Fruit fly (Drosophila melanogaster) whole organism, embryonic: Measurements from ENCODE around the gene tHMG1.

Source experiments
- CG10959 ChIP-seq: fragments of 200-800 bp; sonication (Bioruptor generic); IDR thresholded peaks from 2 replicates; pipeline ENCODE4 v1.3.6; 2022; ENCODE audit warnings: missing biosample characterization, missing genetic modification characterization
- CG10979 ChIP-seq: fragments of 200-800 bp; sonication (Bioruptor generic); optimal IDR thresholded peaks from 2 replicates; lab custom pipeline; 2018; ENCODE audit warnings: missing biosample characterization, mild to moderate bottlenecking, missing genetic modification characterization, moderate library complexity
- CG11695 ChIP-seq: fragments of 200-800 bp; sonication (Bioruptor generic); IDR thresholded peaks from 3 replicates; pipeline ENCODE4 v1.3.6; 2022; ENCODE audit warnings: missing biosample characterization, missing genetic modification characterization
- CG13296 ChIP-seq: fragments of 200-800 bp; sonication (Bioruptor generic); optimal IDR thresholded peaks from 3 replicates; lab custom pipeline; 2018; ENCODE audit warnings: missing biosample characterization, mild to moderate bottlenecking, missing genetic modification characterization
- CG16815 ChIP-seq: fragments of 200-800 bp; sonication (Bioruptor generic); optimal IDR thresholded peaks from 3 replicates; lab custom pipeline; 2017; ENCODE audit warnings: missing biosample characterization, mild to moderate bottlenecking, missing genetic modification characterization
- CG17361 ChIP-seq: fragments of 200-800 bp; sonication (Bioruptor generic); IDR thresholded peaks from 3 replicates; pipeline ENCODE4 v1.3.6; 2022; ENCODE audit warnings: missing biosample characterization, missing genetic modification characterization
- CG18262 ChIP-seq: fragments of 200-800 bp; optimal IDR thresholded peaks from 3 replicates; lab custom pipeline; 2019; ENCODE audit warnings: missing biosample characterization, mild to moderate bottlenecking, missing genetic modification characterization, moderate library complexity
- CG18599 ChIP-seq: fragments of 200-800 bp; sonication (Bioruptor generic); optimal IDR thresholded peaks from 3 replicates; lab custom pipeline; 2017; ENCODE audit warnings: missing biosample characterization, missing genetic modification characterization, mild to moderate bottlenecking, moderate library complexity, missing genetic modification reagents
- CG2120 ChIP-seq: fragments of 200-800 bp; sonication (Bioruptor generic); optimal IDR thresholded peaks from 3 replicates; lab custom pipeline; 2016; ENCODE audit warnings: missing biosample characterization, missing genetic modification characterization
- CG2678 ChIP-seq: fragments of 200-800 bp; sonication (Bioruptor generic); optimal IDR thresholded peaks from 3 replicates; lab custom pipeline; 2019; ENCODE audit warnings: missing biosample characterization, mild to moderate bottlenecking, missing genetic modification characterization, moderate library complexity
- CG2712 ChIP-seq: fragments of 200-800 bp; optimal IDR thresholded peaks from 3 replicates; lab custom pipeline; 2019; ENCODE audit warnings: missing biosample characterization, mild to moderate bottlenecking, missing genetic modification characterization, moderate library complexity
- CG31441 ChIP-seq: fragments of 200-800 bp; sonication (Bioruptor generic); IDR thresholded peaks from 2 replicates; pipeline ENCODE4 v1.3.6; 2022; ENCODE audit warnings: missing biosample characterization, missing genetic modification characterization
- CG34376 ChIP-seq: fragments of 200-800 bp; sonication (Bioruptor generic); optimal IDR thresholded peaks from 2 replicates; lab custom pipeline; 2018; ENCODE audit warnings: missing biosample characterization, mild to moderate bottlenecking, missing genetic modification characterization
- CG7745 ChIP-seq: fragments of 200-800 bp; sonication (Bioruptor generic); optimal IDR thresholded peaks from 2 replicates; lab custom pipeline; 2018; ENCODE audit warnings: missing biosample characterization, mild to moderate bottlenecking, missing genetic modification characterization, moderate library complexity
- CG7839 ChIP-seq: fragments of 200-800 bp; sonication (Bioruptor generic); optimal IDR thresholded peaks from 3 replicates; lab custom pipeline; 2018; ENCODE audit warnings: missing biosample characterization, mild to moderate bottlenecking, missing genetic modification characterization, moderate library complexity
- CG9817 ChIP-seq: fragments of 200-800 bp; sonication (Bioruptor generic); optimal IDR thresholded peaks from 2 replicates; lab custom pipeline; 2018; ENCODE audit warnings: missing biosample characterization, mild to moderate bottlenecking, missing genetic modification characterization, moderate library complexity
- Dfd ChIP-seq, 2 experiments: fragments of >200 bp; optimal IDR thresholded peaks; 2 replicates each; lab custom pipeline; 2017; ENCODE audit warnings: missing biosample characterization in 2 of 2, missing genetic modification characterization in 2 of 2
- Dip2 ChIP-seq: fragments of 200-800 bp; sonication (Bioruptor generic); IDR thresholded peaks from 2 replicates; pipeline ENCODE4 v1.3.6; 2022; ENCODE audit warnings: missing biosample characterization, missing genetic modification characterization
- Eip74EF ChIP-seq, 2 experiments: fragments of 200-800 bp in 1 of 2; fragments of >200 bp in 1 of 2; sonication (Bioruptor generic) in 1 of 2; optimal IDR thresholded peaks; 2 replicates each; lab custom pipeline; 2017 to 2019; ENCODE audit warnings: missing biosample characterization in 2 of 2, missing genetic modification characterization in 2 of 2, mild to moderate bottlenecking in 1 of 2, moderate library complexity in 1 of 2
- Lhr ChIP-seq: fragments of 200-800 bp; sonication (Bioruptor generic); optimal IDR thresholded peaks from 3 replicates; lab custom pipeline; 2017; ENCODE audit warnings: mild to moderate bottlenecking, missing biosample characterization, missing genetic modification reagents, missing genetic modification characterization
- Med ChIP-seq: fragments of 200-800 bp; sonication (Bioruptor generic); peaks from one replicate; lab custom pipeline; 2016; ENCODE audit warnings: missing biosample characterization, missing genetic modification characterization, mild to moderate bottlenecking, inconsistent platforms, moderate library complexity
- NC2α ChIP-seq: fragments of 200-800 bp; sonication (Bioruptor generic); optimal IDR thresholded peaks from 2 replicates; lab custom pipeline; 2016; ENCODE audit warnings: missing biosample characterization, missing genetic modification characterization
- NK7.1 ChIP-seq: fragments of 200-800 bp; sonication (Bioruptor generic); optimal IDR thresholded peaks from 3 replicates; lab custom pipeline; 2016; ENCODE audit warnings: missing biosample characterization, missing genetic modification characterization
- Neu2 ChIP-seq: fragments of 200-800 bp; sonication (Bioruptor generic); optimal IDR thresholded peaks from 3 replicates; lab custom pipeline; 2016; ENCODE audit warnings: missing biosample characterization, missing genetic modification characterization, borderline replicate concordance
- Oli ChIP-seq: fragments of 200-800 bp; sonication (Bioruptor generic); optimal IDR thresholded peaks from 2 replicates; lab custom pipeline; 2018; ENCODE audit warnings: missing biosample characterization, mild to moderate bottlenecking, missing genetic modification characterization, moderate library complexity
- Sox102F ChIP-seq: fragments of 200-800 bp; sonication (Bioruptor generic); optimal IDR thresholded peaks from 2 replicates; lab custom pipeline; 2018; ENCODE audit warnings: missing biosample characterization, mild to moderate bottlenecking, missing genetic modification characterization, moderate library complexity
- Ssrp ChIP-seq: fragments of 200-800 bp; sonication (Bioruptor generic); optimal IDR thresholded peaks from 2 replicates; lab custom pipeline; 2018; ENCODE audit warnings: missing biosample characterization, mild to moderate bottlenecking, missing genetic modification characterization, moderate library complexity
- Tbp ChIP-seq: fragments of >200 bp; optimal IDR thresholded peaks from 2 replicates; lab custom pipeline; 2018; ENCODE audit warnings: missing biosample characterization, missing genetic modification characterization
- ara ChIP-seq: fragments of 200-800 bp; sonication (Bioruptor generic); IDR thresholded peaks from 2 replicates; pipeline ENCODE4 v1.3.6; 2022; ENCODE audit warnings: missing biosample characterization, missing genetic modification characterization
- bab2 ChIP-seq: fragments of 200-800 bp; sonication (Bioruptor generic); optimal IDR thresholded peaks from 2 replicates; lab custom pipeline; 2016; ENCODE audit warnings: missing biosample characterization, missing genetic modification characterization
- bcd ChIP-seq: fragments of 200-800 bp; sonication (Bioruptor generic); optimal IDR thresholded peaks from 2 replicates; lab custom pipeline; 2017; ENCODE audit warnings: missing biosample characterization, mild to moderate bottlenecking, missing genetic modification characterization
- cg ChIP-seq: fragments of 200-800 bp; sonication (Bioruptor generic); optimal IDR thresholded peaks from 3 replicates; lab custom pipeline; 2019; ENCODE audit warnings: missing biosample characterization, mild to moderate bottlenecking, missing genetic modification characterization, moderate library complexity
- danr ChIP-seq: fragments of 200-800 bp; sonication (Bioruptor generic); IDR thresholded peaks from 2 replicates; pipeline ENCODE4 v1.3.6; 2022; ENCODE audit warnings: missing biosample characterization, missing genetic modification characterization
- dmrt99B ChIP-seq: fragments of 200-800 bp; sonication (Bioruptor generic); optimal IDR thresholded peaks from 2 replicates; lab custom pipeline; 2018; ENCODE audit warnings: missing biosample characterization, mild to moderate bottlenecking, missing genetic modification characterization, moderate library complexity
- gem ChIP-seq: fragments of 200-800 bp; sonication (Bioruptor generic); optimal IDR thresholded peaks from 2 replicates; lab custom pipeline; 2019; ENCODE audit warnings: missing biosample characterization, mild to moderate bottlenecking, missing genetic modification characterization, moderate library complexity
- grau ChIP-seq: fragments of 200-800 bp; optimal IDR thresholded peaks from 3 replicates; lab custom pipeline; 2019; ENCODE audit warnings: missing biosample characterization, mild to moderate bottlenecking, missing genetic modification characterization, moderate library complexity
- hkb ChIP-seq, 2 experiments: fragments of 200-800 bp in 1 of 2; fragments of >200 bp in 1 of 2; sonication (Bioruptor generic) in 1 of 2; IDR thresholded peaks in 1 of 2; optimal IDR thresholded peaks in 1 of 2; 2 replicates each; pipeline versions ENCODE4 v1.3.6 to Lab custom; 2017 to 2022; ENCODE audit warnings: missing biosample characterization in 1 of 2, missing genetic modification characterization in 1 of 2
- lola ChIP-seq, 3 experiments: fragments of >200 bp in 2 of 3; fragments of 200-800 bp in 1 of 3; sonication (Bioruptor generic) in 1 of 3; optimal IDR thresholded peaks; 2 replicates each; lab custom pipeline; 2017 to 2019; ENCODE audit warnings: missing biosample characterization in 3 of 3, missing genetic modification characterization in 3 of 3, mild to moderate bottlenecking in 1 of 3, moderate library complexity in 1 of 3
- mam ChIP-seq: fragments of 200-800 bp; sonication (Bioruptor generic); optimal IDR thresholded peaks from 3 replicates; lab custom pipeline; 2016; ENCODE audit warnings: missing biosample characterization, missing genetic modification characterization
- phol ChIP-seq: fragments of 200-800 bp; sonication (Bioruptor generic); optimal IDR thresholded peaks from 3 replicates; lab custom pipeline; 2018; ENCODE audit warnings: missing biosample characterization, mild to moderate bottlenecking, missing genetic modification characterization, moderate library complexity
- row ChIP-seq: fragments of 200-800 bp; sonication (Bioruptor generic); IDR thresholded peaks from 3 replicates; pipeline ENCODE4 v1.3.6; 2022; ENCODE audit warnings: missing biosample characterization, missing genetic modification characterization
- sd ChIP-seq: fragments of 200-800 bp; sonication (Bioruptor generic); optimal IDR thresholded peaks from 3 replicates; lab custom pipeline; 2018; ENCODE audit warnings: missing biosample characterization, mild to moderate bottlenecking, missing genetic modification characterization, moderate library complexity
- sens ChIP-seq: fragments of 200-800 bp; sonication (Bioruptor generic); peaks from one replicate; lab custom pipeline; 2016; ENCODE audit warnings: missing biosample characterization, missing genetic modification characterization
- yki ChIP-seq: fragments of >200 bp; optimal IDR thresholded peaks from 3 replicates; lab custom pipeline; 2018

tHMG1 gene

dm6 chr3R:22454397-22455334 is 37.0 kb upstream of the tHMG1 start (continued):
- no peak for TF ChIP-seq Lhr (GFP tag; lab: Kevin White, UChicago)
- peak; percentile 6 for TF ChIP-seq sd (tag; lab: Kevin White, UChicago)
- no peak for TF ChIP-seq Tbp (GFP tag; lab: Kevin White, UChicago)
- TF ChIP-seq CG10959 (GFP tag; lab: Robert Waterston, UW) = no peak
- TF ChIP-seq cg (GFP tag; lab: Kevin White, UChicago) = peak; percentile 48
- no peak for TF ChIP-seq CG7745 (tag; lab: Kevin White, UChicago)
- TF ChIP-seq Dip2 = no peak
- no peak for TF ChIP-seq danr (GFP tag; lab: Robert Waterston, UW)
- no peak for TF ChIP-seq bab2 (GFP tag; lab: Kevin White, UChicago)
- TF ChIP-seq NK7.1 (GFP tag; lab: Kevin White, UChicago) = no peak
- no peak for TF ChIP-seq Neu2 (GFP tag; lab: Kevin White, UChicago)
- TF ChIP-seq, all 482 proteins: peak for 20

dm6 chr3R:22455335-22455985 is 36.2 kb upstream of the tHMG1 start:
- TF ChIP-seq CG7839 (tag; lab: Kevin White, UChicago) (peak; percentile 37), row (GFP tag; lab: Robert Waterston, UW) (peak; percentile 30; the same call in 2 of the 3 replicates), Eip74EF (GFP tag; optimal IDR thresholded peaks at IDR 0.05; lab: Kevin White, UChicago) (no peak), CG18262 (tag; lab: Kevin White, UChicago) (peak; percentile 31), CG2712 (tag; lab: Kevin White, UChicago) (peak; percentile 4), ara (0 out of 2 replicates have a peak, but pooled peaks have one; percentile 23), CG11695 (GFP tag; lab: Robert Waterston, UW) (0 out of 3 replicates have a peak, but pooled peaks have one; percentile 40), CG18599 (GFP tag; lab: Kevin White, UChicago) (peak; percentile 9), hkb (optimal IDR thresholded peaks at IDR 0.05; lab: Kevin White, UChicago) (no peak), hkb (GFP tag; IDR thresholded peaks at IDR 0.05; lab: Robert Waterston, UW) (0 out of 2 replicates have a peak, but pooled peaks have one; percentile 16), CG34376 (peak; percentile 84), CG16815 (GFP tag; lab: Kevin White, UChicago) (peak; percentile 6), Oli (tag; lab: Kevin White, UChicago) (peak; percentile 34), Dfd (GFP tag; optimal IDR thresholded peaks at IDR 0.05; lab: Kevin White, UChicago) (no peak), Sox102F (GFP tag; lab: Kevin White, UChicago) (peak; percentile 7), yki (lab: Kevin White, UChicago) (no peak), phol (tag; lab: Kevin White, UChicago) (peak; percentile 26), CG31441 (0 out of 2 replicates have a peak, but pooled peaks have one; percentile 26), CG9817 (tag; lab: Kevin White, UChicago) (no peak), Med (peak; percentile 36), dmrt99B (tag; lab: Kevin White, UChicago) (no peak), CG10979 (tag; lab: Kevin White, UChicago) (peak; percentile 5), NC2α (GFP tag; lab: Kevin White, UChicago) (no peak), lola (GFP tag; optimal IDR thresholded peaks at IDR 0.05; lab: Kevin White, UChicago) (peak in 1 of 3 experiments; percentile 5), grau (tag; lab: Kevin White, UChicago) (peak; percentile 6), sens (GFP tag; lab: Kevin White, UChicago) (peak; percentile 66), mam (no peak), CG2678 (tag; lab: Kevin White, UChicago) (peak; percentile 33), CG2120 (GFP tag; lab: Kevin White, UChicago) (peak; percentile 4), bcd (peak; percentile 12), Ssrp (tag; lab: Kevin White, UChicago) (peak; percentile 20), gem (tag; lab: Kevin White, UChicago) (peak; percentile 46), CG13296 (GFP tag; lab: Kevin White, UChicago) (peak; percentile 1), CG17361 (GFP tag; lab: Robert Waterston, UW) (peak; percentile 55; the same call in 2 of the 3 replicates)
